Fruit fly (Drosophila melanogaster) whole organism, embryonic: ENCODE results near the gene CG13898.

Experiments used
- CG18619 ChIP-seq: fragments of 200-800 bp; sonication (Bioruptor generic); optimal IDR thresholded peaks from 3 replicates; lab custom pipeline; 2017; ENCODE audit warnings: missing biosample characterization, mild to moderate bottlenecking, missing genetic modification characterization
- CG4282 ChIP-seq: fragments of 200-800 bp; sonication (Bioruptor generic); optimal IDR thresholded peaks from 2 replicates; lab custom pipeline; 2016; ENCODE audit warnings: missing biosample characterization, missing genetic modification characterization
- CG4617 ChIP-seq: fragments of 200-800 bp; sonication (Bioruptor generic); optimal IDR thresholded peaks from 3 replicates; lab custom pipeline; 2016; ENCODE audit warnings: missing biosample characterization, missing genetic modification characterization, borderline replicate concordance
- CG6791 ChIP-seq: fragments of 200-800 bp; sonication (Bioruptor generic); IDR thresholded peaks from 3 replicates; pipeline ENCODE4 v1.3.6; 2022; ENCODE audit warnings: missing biosample characterization, missing genetic modification characterization; ENCODE audit not compliant: partially characterized antibody
- Dp ChIP-seq: fragments of 200-800 bp; sonication (Bioruptor generic); optimal IDR thresholded peaks from 2 replicates; lab custom pipeline; 2018; ENCODE audit warnings: missing biosample characterization, mild to moderate bottlenecking, missing genetic modification characterization, moderate library complexity
- E2f2 ChIP-seq: fragments of 200-800 bp; sonication (Bioruptor generic); IDR thresholded peaks from 2 replicates; pipeline ENCODE4 v1.3.6; 2022; ENCODE audit warnings: missing biosample characterization, missing genetic modification characterization
- Sry-δ ChIP-seq: fragments of 200-800 bp; sonication (Bioruptor generic); optimal IDR thresholded peaks from 2 replicates; lab custom pipeline; 2016; ENCODE audit warnings: missing biosample characterization, missing genetic modification characterization
- ab ChIP-seq: fragments of 200-800 bp; sonication (Bioruptor generic); optimal IDR thresholded peaks from 2 replicates; lab custom pipeline; 2016; ENCODE audit warnings: missing biosample characterization, missing genetic modification characterization
- ac ChIP-seq: fragments of 200-800 bp; sonication (Bioruptor generic); optimal IDR thresholded peaks from 3 replicates; lab custom pipeline; 2017; ENCODE audit warnings: missing biosample characterization, mild to moderate bottlenecking, missing genetic modification characterization
- fd3F ChIP-seq: fragments of 200-800 bp; sonication (Bioruptor generic); optimal IDR thresholded peaks from 2 replicates; lab custom pipeline; 2018; ENCODE audit warnings: missing biosample characterization, mild to moderate bottlenecking, missing genetic modification characterization, moderate library complexity
- ranshi ChIP-seq: fragments of 200-800 bp; sonication (Bioruptor generic); IDR thresholded peaks from 2 replicates; pipeline ENCODE4 v1.3.6; 2022; ENCODE audit warnings: missing biosample characterization, missing genetic modification characterization
- shn ChIP-seq: fragments of 200-800 bp; sonication (Bioruptor generic); optimal IDR thresholded peaks from 3 replicates; lab custom pipeline; 2016; ENCODE audit warnings: missing biosample characterization, missing genetic modification characterization
- twi ChIP-seq: fragments of 200-800 bp; optimal IDR thresholded peaks from 2 replicates; lab custom pipeline; 2019; ENCODE audit warnings: missing biosample characterization, mild to moderate bottlenecking, missing genetic modification characterization, moderate library complexity

DNA sequence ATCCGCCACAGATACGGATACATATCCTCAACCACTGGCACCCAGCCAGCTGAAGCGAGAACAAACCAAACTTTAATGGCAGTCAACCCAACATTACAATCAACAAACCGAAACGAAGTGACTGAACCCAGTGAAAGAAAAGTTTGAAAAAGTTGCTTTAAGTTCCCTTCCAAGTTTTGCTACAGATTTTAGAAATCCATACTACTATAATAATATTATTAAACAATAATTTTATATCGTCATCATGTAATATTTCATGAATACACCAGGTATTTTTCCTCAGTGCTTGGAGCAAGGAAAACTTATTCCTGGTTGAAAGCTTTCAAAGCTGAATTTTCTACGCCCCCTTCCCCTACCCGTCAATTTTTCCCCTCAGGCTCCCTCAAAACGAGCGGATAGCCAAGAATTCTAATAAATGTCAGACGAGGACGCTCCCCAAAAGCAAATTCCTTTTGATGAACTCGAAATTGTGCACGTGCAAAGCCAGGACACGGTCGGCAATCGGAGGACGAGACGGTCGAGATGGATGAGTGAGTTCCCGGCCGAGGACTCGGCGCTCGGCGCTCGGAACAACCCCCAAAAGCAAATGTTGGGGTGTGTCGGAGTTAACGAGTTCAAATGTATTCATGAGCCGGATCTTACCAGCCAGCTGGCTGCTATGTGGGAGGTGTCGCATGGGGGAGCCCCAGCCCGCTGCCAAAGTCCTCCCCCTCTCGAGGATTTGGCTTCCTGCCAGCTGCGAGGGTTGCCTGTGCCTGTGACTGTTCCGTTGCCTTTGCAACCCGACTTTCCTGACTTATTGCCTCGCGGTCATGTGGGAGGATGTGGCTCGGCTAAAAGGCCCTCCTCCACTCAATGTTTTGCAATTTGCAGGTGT is 6.7 kb downstream of the CG13898 start:
- TF ChIP-seq twi (tag; lab: Kevin White, UChicago) (no peak), CG4282 (GFP tag; lab: Kevin White, UChicago) (no peak), CG4617 (GFP tag; lab: Kevin White, UChicago) (no peak), CG6791 (GFP tag; lab: Robert Waterston, UW) (no peak), CG18619 (GFP tag; lab: Kevin White, UChicago) (no peak), Sry-δ (GFP tag; lab: Kevin White, UChicago) (no peak), Dp (GFP tag; lab: Kevin White, UChicago) (no peak), ac (GFP tag; lab: Kevin White, UChicago) (no peak), shn (GFP tag; lab: Kevin White, UChicago) (no peak), E2f2 (GFP tag; lab: Robert Waterston, UW) (no peak), ab (no peak), fd3F (GFP tag; lab: Kevin White, UChicago) (no peak), ranshi (GFP tag; lab: Robert Waterston, UW) (peak; percentile 48; the same call in 1 of the 2 replicates)
